Worm (Caenorhabditis elegans): Measurements from ENCODE around the gene K01D12.20.

DNA sequence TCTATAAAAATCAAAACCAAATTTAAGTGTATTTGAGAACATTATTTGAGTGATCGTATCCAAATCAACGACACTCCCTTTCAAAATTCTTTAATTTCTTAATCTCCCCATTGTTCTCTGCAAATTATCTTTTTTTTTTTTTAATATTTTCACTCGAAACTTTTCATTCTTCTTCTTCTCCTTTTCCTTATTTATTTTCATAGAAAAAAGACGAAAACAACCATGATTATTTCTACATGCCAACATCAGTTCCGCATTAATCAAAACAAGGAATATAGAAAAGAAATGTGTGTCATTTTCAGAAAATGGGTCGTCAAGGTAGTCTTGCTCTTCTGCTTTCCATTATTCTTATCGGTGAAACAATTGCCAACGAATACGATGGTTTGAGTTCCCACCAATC, 3.1 kb downstream of the K01D12.20 start, which contains the start of gene K01D12.5:
- TF ChIP-seq ets-4 (tag; optimal IDR thresholded peaks at IDR 0.05) (no peak), hlh-6 (tag; optimal IDR thresholded peaks at IDR 0.05) (no peak)
